Worm (Caenorhabditis elegans) whole organism, L1 larva: Measurements from ENCODE around the gene D1044.1.

Experiments used
- Y116A8C.19 ChIP-seq: sonication (generic microtip); optimal IDR thresholded peaks from 2 replicates; lab custom pipeline; 2016; ENCODE audit warnings: missing compliant biosample characterization, missing genetic modification characterization, borderline replicate concordance
- ama-1 ChIP-seq: fragments of 150-350 bp; optimal IDR thresholded peaks from 2 replicates; lab custom pipeline; 2014
- ces-1 ChIP-seq: fragments of 150-350 bp; optimal IDR thresholded peaks from 2 replicates; lab custom pipeline; 2014; ENCODE audit warnings: missing biosample characterization, missing genetic modification reagents, missing genetic modification characterization
- fos-1 ChIP-seq: fragments of 150-350 bp; optimal IDR thresholded peaks from 2 replicates; lab custom pipeline; 2014; ENCODE audit warnings: missing biosample characterization, missing genetic modification characterization
- nhr-11 ChIP-seq: fragments of 150-350 bp; optimal IDR thresholded peaks from 2 replicates; lab custom pipeline; 2014; ENCODE audit warnings: missing biosample characterization, missing genetic modification characterization

DNA sequence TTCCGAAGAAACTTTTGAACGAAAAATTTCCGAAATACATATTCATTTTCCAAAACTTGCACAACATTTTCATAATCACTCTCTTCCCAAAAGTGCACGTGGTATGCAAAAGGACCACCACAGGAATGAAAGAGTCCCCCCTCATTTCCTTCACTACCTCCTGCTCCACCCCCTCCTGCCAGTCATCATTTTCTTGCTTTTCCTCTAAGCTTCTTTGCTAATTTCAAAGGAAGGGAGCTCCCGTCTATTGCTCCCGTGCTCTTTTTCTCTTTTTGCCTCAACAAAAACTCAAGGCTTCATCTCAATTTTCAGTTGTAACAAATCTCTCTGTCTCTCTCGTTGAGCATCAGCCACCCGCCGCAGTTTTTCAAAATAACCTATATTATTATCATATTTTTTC, 28.7 kb downstream of the D1044.1 start:
- no peak for TF ChIP-seq Y116A8C.19
- no peak for TF ChIP-seq ama-1 (lab: Kevin White, UChicago)
- no peak for TF ChIP-seq ces-1 (GFP tag; lab: Kevin White, UChicago)
- no peak for TF ChIP-seq fos-1 (tag; lab: Kevin White, UChicago)
- TF ChIP-seq nhr-11: no peak
